Worm (Caenorhabditis elegans) whole organism, late embryonic: ENCODE data around the gene fut-4.

Experiments
- ceh-9 ChIP-seq: sonication (generic microtip); optimal IDR thresholded peaks from 2 replicates; lab custom pipeline; 2016; ENCODE audit warnings: mild to moderate bottlenecking, missing genetic modification characterization, inconsistent platforms, missing compliant biosample characterization
- dve-1 ChIP-seq: sonication (generic microtip); optimal IDR thresholded peaks from 2 replicates; lab custom pipeline; 2017; ENCODE audit warnings: antibody characterized with exemption, mild to moderate bottlenecking, missing genetic modification characterization, missing compliant biosample characterization
- hlh-30 ChIP-seq: sonication (generic microtip); optimal IDR thresholded peaks from 2 replicates; lab custom pipeline; 2017; ENCODE audit warnings: antibody characterized with exemption, missing genetic modification characterization, missing compliant biosample characterization; ENCODE audit not compliant: insufficient read depth
- nfya-1 ChIP-seq: sonication (generic microtip); optimal IDR thresholded peaks from 2 replicates; lab custom pipeline; 2017; ENCODE audit warnings: missing genetic modification characterization, mild to moderate bottlenecking, missing compliant biosample characterization, antibody characterized with exemption, moderate library complexity
- tbx-2 ChIP-seq: sonication (generic microtip); optimal IDR thresholded peaks from 2 replicates; lab custom pipeline; 2016; ENCODE audit warnings: missing genetic modification characterization, missing compliant biosample characterization

- TF ChIP-seq hlh-30 (tag; lab: Kevin White, UChicago) (no peak), nfya-1 (tag; lab: Kevin White, UChicago) (no peak), dve-1 (tag; lab: Kevin White, UChicago) (no peak), tbx-2 (no peak), ceh-9 (tag; lab: Kevin White, UChicago) (no peak)
Measured at ce11 chrII:2824169-2824568, 1.8 kb upstream of the fut-4 start, which contains the start of the genes K12H6.4 and K12H6.9.
